Fruit fly (Drosophila melanogaster): ENCODE results near the gene RabGGTb.

The RabGGTb gene

dm6 chr2L:2855773-2856615 is 22.9 kb upstream of the RabGGTb start, which contains the start of the genes CG3104 and RpS21 (continued):
- peak; percentile 29 for TF ChIP-seq Jra (GFP tag; optimal IDR thresholded peaks at IDR 0.05)

- TF ChIP-seq lola (GFP tag; optimal IDR thresholded peaks at IDR 0.05) (no peak), CG9705 (GFP tag; optimal IDR thresholded peaks at IDR 0.05) (peak; percentile 33), N (GFP tag; optimal IDR thresholded peaks at IDR 0.05) (no peak), Sp1 (GFP tag; optimal IDR thresholded peaks at IDR 0.05) (peak; percentile 43), Rel (GFP tag; optimal IDR thresholded peaks at IDR 0.05) (no peak), Rel (tag; optimal IDR thresholded peaks at IDR 0.05) (peak; percentile 65), rgr (GFP tag; optimal IDR thresholded peaks at IDR 0.05) (peak; percentile 12), Dfd (GFP tag; optimal IDR thresholded peaks at IDR 0.05) (no peak), h (GFP tag; optimal IDR thresholded peaks at IDR 0.05) (peak; percentile 53), Dif (GFP tag; optimal IDR thresholded peaks at IDR 0.05; ENCODE audit: partially characterized antibody) (no peak), foxo (GFP tag; optimal IDR thresholded peaks at IDR 0.05) (peak; percentile 31 to 48), dsf (GFP tag; optimal IDR thresholded peaks at IDR 0.05; ENCODE audit: borderline replicate concordance) (peak; percentile 11), CG32264 (GFP tag; optimal IDR thresholded peaks at IDR 0.05) (no peak), usp (GFP tag; optimal IDR thresholded peaks at IDR 0.05) (no peak), tai (GFP tag; optimal IDR thresholded peaks at IDR 0.05) (peak; percentile 64), Jra (GFP tag; optimal IDR thresholded peaks at IDR 0.05) (peak; percentile 26), woc (GFP tag; optimal IDR thresholded peaks at IDR 0.05) (peak; percentile 31), Hnf4 (GFP tag; optimal IDR thresholded peaks at IDR 0.05) (peak; percentile 57), br (GFP tag; optimal IDR thresholded peaks at IDR 0.05) (peak; percentile 3), sage (GFP tag; optimal IDR thresholded peaks at IDR 0.05) (peak; percentile 63), brk (GFP tag; optimal IDR thresholded peaks at IDR 0.05) (peak; percentile 28), HLH106 (tag; optimal IDR thresholded peaks at IDR 0.05) (peak; percentile 32), ey (GFP tag; optimal IDR thresholded peaks at IDR 0.05) (peak; percentile 20), Hr83 (GFP tag; optimal IDR thresholded peaks at IDR 0.05; ENCODE audit: poor library complexity, severe bottlenecking) (peak; percentile 73)
These were observed 21.8 kb upstream of the RabGGTb start, which contains the start of gene CG2991 for dm6 chr2L:2856960-2857584. TSS of gene CG2991 (plus strand) at chr2L:2857164.

dm6 chr2L:2857862-2858734 is 20.8 kb upstream of the RabGGTb start:
- TF ChIP-seq HLH106 (tag; optimal IDR thresholded peaks at IDR 0.05) (peak; percentile 18), ey (GFP tag; optimal IDR thresholded peaks at IDR 0.05) (peak; percentile 41), Myc (optimal IDR thresholded peaks at IDR 0.05) (no peak), tai (GFP tag; optimal IDR thresholded peaks at IDR 0.05) (peak; percentile 45), Dfd (GFP tag; optimal IDR thresholded peaks at IDR 0.05) (peak; percentile 15), Hr83 (GFP tag; optimal IDR thresholded peaks at IDR 0.05; ENCODE audit: poor library complexity, severe bottlenecking) (peak; percentile 32), Vsx2 (GFP tag; optimal IDR thresholded peaks at IDR 0.05; ENCODE audit: partially characterized antibody) (no peak), rgr (GFP tag; optimal IDR thresholded peaks at IDR 0.05) (peak; percentile 22), br (GFP tag; optimal IDR thresholded peaks at IDR 0.05) (peak; percentile 33), Sp1 (GFP tag; optimal IDR thresholded peaks at IDR 0.05) (peak; percentile 2), fru (GFP tag; optimal IDR thresholded peaks at IDR 0.05) (peak; percentile 3), OdsH (GFP tag; optimal IDR thresholded peaks at IDR 0.05) (peak; percentile 24), Hnf4 (GFP tag; optimal IDR thresholded peaks at IDR 0.05) (peak; percentile 17), foxo (GFP tag; optimal IDR thresholded peaks at IDR 0.05) (peak in 1 of 2 experiments; percentile 41), woc (GFP tag; optimal IDR thresholded peaks at IDR 0.05) (peak; percentile 47), CrebA (GFP tag; optimal IDR thresholded peaks at IDR 0.05; ENCODE audit: borderline replicate concordance) (peak; percentile 51), usp (GFP tag; optimal IDR thresholded peaks at IDR 0.05) (no peak), dmrt93B (GFP tag; optimal IDR thresholded peaks at IDR 0.05) (no peak), CG32264 (GFP tag; optimal IDR thresholded peaks at IDR 0.05) (peak; percentile 23), Rel (GFP tag; optimal IDR thresholded peaks at IDR 0.05) (no peak), Rel (tag; optimal IDR thresholded peaks at IDR 0.05) (peak; percentile 17), dl (GFP tag; optimal IDR thresholded peaks at IDR 0.05; ENCODE audit: insufficient read depth in 1 of 2, partially characterized antibody in 2 of 2) (peak in 1 of 2 experiments; percentile 2), dsf (GFP tag; optimal IDR thresholded peaks at IDR 0.05; ENCODE audit: borderline replicate concordance) (no peak), h (GFP tag; optimal IDR thresholded peaks at IDR 0.05) (peak; percentile 39), Jra (GFP tag; optimal IDR thresholded peaks at IDR 0.05) (peak; percentile 43)
